Worm (Caenorhabditis elegans): ENCODE results near the gene seip-1.

DNA sequence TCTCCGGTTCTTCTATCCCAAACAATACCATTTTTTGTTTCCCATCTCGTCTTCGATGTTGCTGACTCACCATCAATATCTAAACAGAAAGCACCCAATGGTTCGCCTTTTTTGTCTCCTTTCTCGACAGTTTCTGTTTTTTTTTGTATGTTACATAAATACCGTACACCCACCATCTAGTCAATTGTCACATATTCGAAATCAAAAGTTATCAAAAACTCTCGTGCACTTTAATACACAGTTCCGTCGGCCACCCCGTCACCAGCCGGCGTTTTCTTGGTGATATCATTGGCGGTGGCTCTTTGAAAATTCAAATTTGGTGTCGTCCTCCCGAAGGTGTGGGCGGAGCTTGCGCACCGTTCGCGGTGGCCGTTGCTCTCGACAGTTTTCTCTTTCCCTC lies 45.1 kb downstream of the seip-1 start:
- TF ChIP-seq ceh-36 (tag; optimal IDR thresholded peaks at IDR 0.05) (no peak), ama-1 (optimal IDR thresholded peaks at IDR 0.05) (no peak), scrt-1 (GFP tag; IDR thresholded peaks at IDR 0.05) (no peak), F13C5.2 (tag; optimal IDR thresholded peaks at IDR 0.05) (no peak), flt-1 (GFP tag; IDR thresholded peaks at IDR 0.05) (no peak), tra-4 (tag; optimal IDR thresholded peaks at IDR 0.05) (no peak), tbx-11 (GFP tag; IDR thresholded peaks at IDR 0.05) (no peak), B0310.2 (tag; optimal IDR thresholded peaks at IDR 0.05) (no peak), ets-7 (tag; optimal IDR thresholded peaks at IDR 0.05) (no peak), tbx-37 (GFP tag; conservative IDR thresholded peaks at IDR 0.05) (no peak), ceh-13 (GFP tag; optimal IDR thresholded peaks at IDR 0.05) (no peak), hnd-1 (tag; optimal IDR thresholded peaks at IDR 0.05) (no peak), aly-1 (tag; optimal IDR thresholded peaks at IDR 0.05) (no peak), hmg-4 (GFP tag; optimal IDR thresholded peaks at IDR 0.05) (no peak)

Measured in whole organism, early embryonic.